Worm (Caenorhabditis elegans) whole organism, mixed stage, embryonic: ENCODE data around the gene mrpl-37.

Source experiments
- bed-3 ChIP-seq: fragments of 200-800 bp; sonication (Bioruptor generic); optimal IDR thresholded peaks from 3 replicates; lab custom pipeline; 2018; ENCODE audit warnings: mild to moderate bottlenecking, missing genetic modification characterization, moderate library complexity, missing compliant biosample characterization
- ceh-43 ChIP-seq: fragments of 200-800 bp; sonication (Bioruptor generic); optimal IDR thresholded peaks from 2 replicates; lab custom pipeline; 2018; ENCODE audit warnings: mild to moderate bottlenecking, missing genetic modification characterization, moderate library complexity, missing compliant biosample characterization
- ceh-83 ChIP-seq: fragments of 200-800 bp; sonication (Bioruptor generic); optimal IDR thresholded peaks from 2 replicates; lab custom pipeline; 2018; ENCODE audit warnings: mild to moderate bottlenecking, missing genetic modification characterization, missing compliant biosample characterization
- cnd-1 ChIP-seq: fragments of 200-800 bp; sonication (Bioruptor generic); optimal IDR thresholded peaks from 2 replicates; lab custom pipeline; 2018; ENCODE audit warnings: mild to moderate bottlenecking, missing genetic modification characterization, missing compliant biosample characterization
- elt-1 ChIP-seq: sonication (generic microtip); optimal IDR thresholded peaks from 2 replicates; lab custom pipeline; 2017; ENCODE audit warnings: missing genetic modification characterization, mild to moderate bottlenecking, missing compliant biosample characterization, antibody characterized with exemption, moderate library complexity, borderline replicate concordance; ENCODE audit not compliant: insufficient read depth
- elt-3 ChIP-seq: fragments of 150-350 bp; optimal IDR thresholded peaks from 2 replicates; lab custom pipeline; 2014; ENCODE audit warnings: missing biosample characterization, missing genetic modification characterization
- ham-2 ChIP-seq: fragments of 200-800 bp; sonication (Bioruptor generic); optimal IDR thresholded peaks from 2 replicates; lab custom pipeline; 2018; ENCODE audit warnings: mild to moderate bottlenecking, missing genetic modification characterization, missing compliant biosample characterization
- lin-13 ChIP-seq: fragments of 150-350 bp; optimal IDR thresholded peaks from 2 replicates; lab custom pipeline; 2014; ENCODE audit warnings: missing biosample characterization, missing genetic modification characterization
- lin-32 ChIP-seq: fragments of 200-800 bp; sonication (Bioruptor generic); optimal IDR thresholded peaks from 2 replicates; lab custom pipeline; 2018; ENCODE audit warnings: mild to moderate bottlenecking, missing genetic modification characterization, missing compliant biosample characterization
- mab-5 ChIP-seq: fragments of 150-350 bp; optimal IDR thresholded peaks from 2 replicates; lab custom pipeline; 2014; ENCODE audit warnings: missing biosample characterization, missing genetic modification characterization
- mep-1 ChIP-seq: fragments of 150-350 bp; optimal IDR thresholded peaks from 2 replicates; lab custom pipeline; 2017; ENCODE audit warnings: missing biosample characterization, missing genetic modification reagents, missing genetic modification characterization, inconsistent platforms
- mls-2 ChIP-seq: sonication (generic microtip); optimal IDR thresholded peaks from 2 replicates; lab custom pipeline; 2016; ENCODE audit warnings: mild to moderate bottlenecking, missing genetic modification characterization, moderate library complexity, missing compliant biosample characterization
- nhr-12 ChIP-seq: fragments of 150-350 bp; optimal IDR thresholded peaks from 2 replicates; lab custom pipeline; 2014; ENCODE audit warnings: missing biosample characterization, missing genetic modification characterization
- nhr-2 ChIP-seq: fragments of 150-350 bp; optimal IDR thresholded peaks from 2 replicates; lab custom pipeline; 2014; ENCODE audit warnings: missing biosample characterization, missing genetic modification characterization
- nhr-237 ChIP-seq: fragments of 150-350 bp; optimal IDR thresholded peaks from 2 replicates; lab custom pipeline; 2014; ENCODE audit warnings: missing biosample characterization, missing genetic modification characterization
- pha-4 ChIP-seq: fragments of 150-350 bp; optimal IDR thresholded peaks from 2 replicates; lab custom pipeline; 2018; ENCODE audit warnings: missing biosample characterization, missing genetic modification reagents, missing genetic modification characterization
- sem-2 ChIP-seq: fragments of 200-800 bp; sonication (Bioruptor generic); optimal IDR thresholded peaks from 2 replicates; lab custom pipeline; 2018; ENCODE audit warnings: mild to moderate bottlenecking, missing genetic modification characterization, missing compliant biosample characterization
- unc-120 ChIP-seq: sonication (generic microtip); optimal IDR thresholded peaks from 2 replicates; lab custom pipeline; 2017; ENCODE audit warnings: missing genetic modification characterization, missing compliant biosample characterization; ENCODE audit not compliant: poor library complexity, severe bottlenecking
- unc-39 ChIP-seq: fragments of 150-350 bp; optimal IDR thresholded peaks from 2 replicates; lab custom pipeline; 2014; ENCODE audit warnings: missing biosample characterization, missing genetic modification characterization
- zip-8 ChIP-seq: fragments of 150-350 bp; optimal IDR thresholded peaks from 2 replicates; lab custom pipeline; 2014; ENCODE audit warnings: missing biosample characterization, missing genetic modification characterization

The mrpl-37 gene

DNA sequence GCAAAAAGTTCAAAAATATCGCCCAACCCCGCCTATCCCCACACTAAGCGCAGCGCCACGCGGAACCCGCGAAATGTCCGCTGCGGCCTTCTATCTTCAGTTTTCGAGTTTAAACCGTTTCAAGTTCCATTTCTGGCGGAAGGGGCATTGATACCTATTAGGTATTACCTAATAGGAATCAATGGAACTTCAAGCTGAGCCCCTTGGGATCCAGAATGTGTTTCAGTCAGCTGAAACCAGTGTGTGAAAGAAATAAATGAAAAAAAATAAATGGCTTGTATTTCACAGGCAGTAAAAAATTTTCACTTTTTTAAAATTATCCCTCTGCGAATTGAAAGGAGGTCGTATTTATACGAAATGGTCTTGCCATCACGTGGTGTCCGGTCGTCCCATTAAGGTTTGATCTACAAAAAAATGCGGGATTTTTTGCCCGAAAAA, 53.7 kb downstream of the mrpl-37 start:
- TF ChIP-seq unc-120 (tag; lab: Kevin White, UChicago) (no peak), unc-39 (tag; lab: Kevin White, UChicago) (no peak), elt-1 (tag; lab: Kevin White, UChicago) (no peak), ham-2 (no peak), nhr-2 (tag; lab: Kevin White, UChicago) (no peak), mab-5 (no peak), ceh-83 (GFP tag; lab: Kevin White, UChicago) (no peak), lin-13 (tag; lab: Kevin White, UChicago) (no peak), mep-1 (no peak), cnd-1 (tag; lab: Kevin White, UChicago) (no peak), elt-3 (tag; lab: Kevin White, UChicago) (no peak), ceh-43 (GFP tag; lab: Kevin White, UChicago) (no peak), zip-8 (tag; lab: Kevin White, UChicago) (no peak), nhr-12 (tag; lab: Kevin White, UChicago) (no peak), mls-2 (tag; lab: Kevin White, UChicago) (no peak), nhr-237 (tag; lab: Kevin White, UChicago) (no peak), pha-4 (tag; lab: Kevin White, UChicago) (no peak), lin-32 (GFP tag; lab: Kevin White, UChicago) (no peak), bed-3 (GFP tag; lab: Kevin White, UChicago) (no peak), sem-2 (GFP tag; lab: Kevin White, UChicago) (no peak)
- TF ChIP-seq, all 35 proteins: peak for 0
